Fruit fly (Drosophila melanogaster) whole organism, prepupa: ENCODE measurements around the gene Drsl1.

ENCODE experiments used
- CG10631 ChIP-seq: fragments of 200-800 bp; sonication (Bioruptor generic); optimal IDR thresholded peaks from 2 replicates; lab custom pipeline; 2016; ENCODE audit warnings: missing biosample characterization, missing genetic modification characterization
- CG1621 ChIP-seq: fragments of 200-800 bp; sonication (Bioruptor generic); optimal IDR thresholded peaks from 3 replicates; lab custom pipeline; 2018; ENCODE audit warnings: missing biosample characterization, mild to moderate bottlenecking, missing genetic modification characterization
- CG31627 ChIP-seq: fragments of 200-800 bp; sonication (Bioruptor generic); optimal IDR thresholded peaks from 3 replicates; lab custom pipeline; 2016; ENCODE audit warnings: missing biosample characterization, missing genetic modification characterization
- Eip93F ChIP-seq: fragments of 200-800 bp; sonication (Bioruptor generic); optimal IDR thresholded peaks from 2 replicates; lab custom pipeline; 2016; ENCODE audit warnings: missing biosample characterization, mild to moderate bottlenecking, missing genetic modification characterization
- Hr4 ChIP-seq: fragments of 200-800 bp; sonication (Bioruptor generic); optimal IDR thresholded peaks from 3 replicates; lab custom pipeline; 2016; ENCODE audit warnings: missing biosample characterization, missing genetic modification characterization
- Lpt ChIP-seq: fragments of 200-800 bp; sonication (Bioruptor generic); optimal IDR thresholded peaks from 3 replicates; lab custom pipeline; 2016; ENCODE audit warnings: missing biosample characterization, missing genetic modification characterization
- OdsH ChIP-seq: fragments of 200-800 bp; sonication (Bioruptor generic); optimal IDR thresholded peaks from 3 replicates; lab custom pipeline; 2016; ENCODE audit warnings: missing biosample characterization, missing genetic modification characterization
- Sox15 ChIP-seq: fragments of 200-800 bp; sonication (Bioruptor generic); optimal IDR thresholded peaks from 3 replicates; lab custom pipeline; 2016; ENCODE audit warnings: missing biosample characterization, missing genetic modification characterization
- dsx ChIP-seq: fragments of 200-800 bp; optimal IDR thresholded peaks from 3 replicates; lab custom pipeline; 2019; ENCODE audit warnings: missing biosample characterization, mild to moderate bottlenecking, missing genetic modification characterization, moderate library complexity; ENCODE audit not compliant: poor library complexity, severe bottlenecking
- eg ChIP-seq: fragments of 200-800 bp; sonication (Bioruptor generic); IDR thresholded peaks from 3 replicates; pipeline ENCODE4 v1.3.6; 2022; ENCODE audit warnings: missing biosample characterization, missing genetic modification characterization

dm6 chr3L:3349825-3350123, 14.2 kb upstream of the Drsl1 start:
- TF ChIP-seq CG10631 (no peak), Hr4 (no peak), Eip93F (GFP tag; lab: Kevin White, UChicago) (no peak), dsx (GFP tag; lab: Kevin White, UChicago) (no peak), Lpt (GFP tag; lab: Kevin White, UChicago) (no peak), CG31627 (GFP tag; lab: Kevin White, UChicago) (no peak), eg (no peak), OdsH (GFP tag; lab: Kevin White, UChicago) (no peak), Sox15 (no peak), CG1621 (tag; lab: Kevin White, UChicago) (no peak)
